Fruit fly (Drosophila melanogaster) whole organism, prepupa: Measurements from ENCODE around the gene IFT54.

Experiments used
- CG10631 ChIP-seq: fragments of 200-800 bp; sonication (Bioruptor generic); optimal IDR thresholded peaks from 2 replicates; lab custom pipeline; 2016; ENCODE audit warnings: missing biosample characterization, missing genetic modification characterization
- CG10669 ChIP-seq: fragments of 200-800 bp; sonication (Bioruptor generic); optimal IDR thresholded peaks from 3 replicates; lab custom pipeline; 2018; ENCODE audit warnings: missing biosample characterization, mild to moderate bottlenecking, missing genetic modification characterization, moderate library complexity
- CG11294 ChIP-seq: fragments of 200-800 bp; sonication (Bioruptor generic); IDR thresholded peaks from 2 replicates; pipeline ENCODE4 v1.3.6; 2022; ENCODE audit warnings: missing biosample characterization, missing genetic modification characterization
- CG11762 ChIP-seq: fragments of 200-800 bp; sonication (Bioruptor generic); optimal IDR thresholded peaks from 3 replicates; lab custom pipeline; 2016; ENCODE audit warnings: missing biosample characterization, missing genetic modification characterization; ENCODE audit not compliant: insufficient read depth
- CG11902 ChIP-seq: fragments of 200-800 bp; sonication (Bioruptor generic); optimal IDR thresholded peaks from 3 replicates; lab custom pipeline; 2016; ENCODE audit warnings: missing biosample characterization, missing genetic modification characterization
- CG15336 ChIP-seq: fragments of 200-800 bp; sonication (Bioruptor generic); IDR thresholded peaks from 2 replicates; pipeline ENCODE4 v1.3.6; 2022; ENCODE audit warnings: missing biosample characterization, missing genetic modification characterization
- CG1621 ChIP-seq: fragments of 200-800 bp; sonication (Bioruptor generic); optimal IDR thresholded peaks from 3 replicates; lab custom pipeline; 2018; ENCODE audit warnings: missing biosample characterization, mild to moderate bottlenecking, missing genetic modification characterization
- CG16779 ChIP-seq: fragments of 200-800 bp; sonication (Bioruptor generic); optimal IDR thresholded peaks from 3 replicates; lab custom pipeline; 2017; ENCODE audit warnings: missing biosample characterization, mild to moderate bottlenecking, missing genetic modification characterization
- CG3032 ChIP-seq: fragments of 200-800 bp; optimal IDR thresholded peaks from 2 replicates; lab custom pipeline; 2019; ENCODE audit warnings: missing biosample characterization, mild to moderate bottlenecking, missing genetic modification characterization, moderate library complexity
- CG31627 ChIP-seq: fragments of 200-800 bp; sonication (Bioruptor generic); optimal IDR thresholded peaks from 3 replicates; lab custom pipeline; 2016; ENCODE audit warnings: missing biosample characterization, missing genetic modification characterization
- CG34406 ChIP-seq: fragments of 200-800 bp; sonication (Bioruptor generic); optimal IDR thresholded peaks from 3 replicates; lab custom pipeline; 2016; ENCODE audit warnings: missing biosample characterization, missing genetic modification characterization
- CG3919 ChIP-seq: fragments of 200-800 bp; sonication (Bioruptor generic); optimal IDR thresholded peaks from 3 replicates; lab custom pipeline; 2016; ENCODE audit warnings: missing biosample characterization, missing genetic modification characterization
- CG4318 ChIP-seq: fragments of 200-800 bp; sonication (Bioruptor generic); optimal IDR thresholded peaks from 3 replicates; lab custom pipeline; 2017; ENCODE audit warnings: missing biosample characterization, mild to moderate bottlenecking, missing genetic modification characterization
- CG6163 ChIP-seq: fragments of 200-800 bp; sonication (Bioruptor generic); IDR thresholded peaks from 3 replicates; pipeline ENCODE4 v1.3.6; 2022; ENCODE audit warnings: missing biosample characterization, missing genetic modification characterization
- CG6276 ChIP-seq: fragments of 200-800 bp; sonication (Bioruptor generic); optimal IDR thresholded peaks from 2 replicates; lab custom pipeline; 2017; ENCODE audit warnings: missing biosample characterization, mild to moderate bottlenecking, missing genetic modification characterization
- CG6792 ChIP-seq: fragments of 200-800 bp; sonication (Bioruptor generic); optimal IDR thresholded peaks from 3 replicates; lab custom pipeline; 2016; ENCODE audit warnings: missing biosample characterization, missing genetic modification characterization
- CG6808 ChIP-seq: fragments of 200-800 bp; sonication (Bioruptor generic); optimal IDR thresholded peaks from 3 replicates; lab custom pipeline; 2017; ENCODE audit warnings: missing biosample characterization, missing genetic modification characterization, mild to moderate bottlenecking, moderate library complexity, missing genetic modification reagents
- CG6854 ChIP-seq: fragments of 200-800 bp; sonication (Bioruptor generic); optimal IDR thresholded peaks from 2 replicates; lab custom pipeline; 2017; ENCODE audit warnings: missing biosample characterization, mild to moderate bottlenecking, missing genetic modification characterization
- CG8119 ChIP-seq: fragments of 200-800 bp; sonication (Bioruptor generic); IDR thresholded peaks from 3 replicates; pipeline ENCODE4 v1.3.6; 2022; ENCODE audit warnings: missing biosample characterization, missing genetic modification characterization
- CG8319 ChIP-seq: fragments of 200-800 bp; sonication (Bioruptor generic); optimal IDR thresholded peaks from 3 replicates; lab custom pipeline; 2016; ENCODE audit warnings: missing biosample characterization, missing genetic modification characterization
- CG8632 ChIP-seq: fragments of 200-800 bp; sonication (Bioruptor generic); optimal IDR thresholded peaks from 3 replicates; lab custom pipeline; 2016; ENCODE audit warnings: missing biosample characterization, missing genetic modification characterization
- CG9139 ChIP-seq: fragments of 200-800 bp; sonication (Bioruptor generic); optimal IDR thresholded peaks from 3 replicates; lab custom pipeline; 2017; ENCODE audit warnings: missing biosample characterization, mild to moderate bottlenecking, missing genetic modification characterization
- Eip75B ChIP-seq: fragments of 200-800 bp; sonication (Bioruptor generic); optimal IDR thresholded peaks from 3 replicates; lab custom pipeline; 2016; ENCODE audit warnings: missing biosample characterization, missing genetic modification characterization
- Eip78C ChIP-seq: fragments of 200-800 bp; sonication (Bioruptor generic); peaks from one replicate; lab custom pipeline; 2016; ENCODE audit warnings: missing biosample characterization, missing genetic modification characterization
- Eip93F ChIP-seq: fragments of 200-800 bp; sonication (Bioruptor generic); optimal IDR thresholded peaks from 2 replicates; lab custom pipeline; 2016; ENCODE audit warnings: missing biosample characterization, mild to moderate bottlenecking, missing genetic modification characterization
- Ets96B ChIP-seq: fragments of 200-800 bp; optimal IDR thresholded peaks from 2 replicates; lab custom pipeline; 2019; ENCODE audit warnings: missing biosample characterization, mild to moderate bottlenecking, missing genetic modification characterization, moderate library complexity
- Gug ChIP-seq: fragments of 200-800 bp; sonication (Bioruptor generic); IDR thresholded peaks from 2 replicates; pipeline ENCODE4 v1.3.6; 2022; ENCODE audit warnings: missing biosample characterization, missing genetic modification characterization
- Hr38 ChIP-seq: sonication (Bioruptor generic); optimal IDR thresholded peaks from 2 replicates; lab custom pipeline; 2016; ENCODE audit warnings: missing biosample characterization, missing genetic modification characterization
- Hr39 ChIP-seq: fragments of 200-800 bp; sonication (Bioruptor generic); optimal IDR thresholded peaks from 2 replicates; lab custom pipeline; 2016; ENCODE audit warnings: missing biosample characterization, missing genetic modification characterization
- Hr4 ChIP-seq: fragments of 200-800 bp; sonication (Bioruptor generic); optimal IDR thresholded peaks from 3 replicates; lab custom pipeline; 2016; ENCODE audit warnings: missing biosample characterization, missing genetic modification characterization
- Met ChIP-seq: fragments of 200-800 bp; sonication (Bioruptor generic); optimal IDR thresholded peaks from 3 replicates; lab custom pipeline; 2016; ENCODE audit warnings: missing biosample characterization, missing genetic modification characterization
- OdsH ChIP-seq: fragments of 200-800 bp; sonication (Bioruptor generic); optimal IDR thresholded peaks from 3 replicates; lab custom pipeline; 2016; ENCODE audit warnings: missing biosample characterization, missing genetic modification characterization
- Smox ChIP-seq: fragments of 200-800 bp; sonication (Bioruptor generic); optimal IDR thresholded peaks from 3 replicates; lab custom pipeline; 2016; ENCODE audit warnings: missing biosample characterization, missing genetic modification characterization
- Sox102F ChIP-seq: fragments of 200-800 bp; sonication (Bioruptor generic); optimal IDR thresholded peaks from 2 replicates; lab custom pipeline; 2016; ENCODE audit warnings: missing biosample characterization, mild to moderate bottlenecking, missing genetic modification characterization
- Sox15 ChIP-seq: fragments of 200-800 bp; sonication (Bioruptor generic); optimal IDR thresholded peaks from 3 replicates; lab custom pipeline; 2016; ENCODE audit warnings: missing biosample characterization, missing genetic modification characterization
- achi ChIP-seq: fragments of 200-800 bp; sonication (Bioruptor generic); optimal IDR thresholded peaks from 3 replicates; lab custom pipeline; 2016; ENCODE audit warnings: missing biosample characterization, missing genetic modification characterization
- acj6 ChIP-seq: fragments of 200-800 bp; sonication (Bioruptor generic); optimal IDR thresholded peaks from 3 replicates; lab custom pipeline; 2016; ENCODE audit warnings: missing biosample characterization, missing genetic modification characterization
- cyc ChIP-seq: fragments of 200-800 bp; sonication (Bioruptor generic); optimal IDR thresholded peaks from 3 replicates; lab custom pipeline; 2016; ENCODE audit warnings: missing biosample characterization, missing genetic modification characterization
- dac ChIP-seq: fragments of 200-800 bp; sonication (Bioruptor generic); optimal IDR thresholded peaks from 2 replicates; lab custom pipeline; 2017; ENCODE audit warnings: missing biosample characterization, mild to moderate bottlenecking, missing genetic modification characterization
- dsx ChIP-seq: fragments of 200-800 bp; optimal IDR thresholded peaks from 3 replicates; lab custom pipeline; 2019; ENCODE audit warnings: missing biosample characterization, mild to moderate bottlenecking, missing genetic modification characterization, moderate library complexity; ENCODE audit not compliant: poor library complexity, severe bottlenecking
- eg ChIP-seq: fragments of 200-800 bp; sonication (Bioruptor generic); IDR thresholded peaks from 3 replicates; pipeline ENCODE4 v1.3.6; 2022; ENCODE audit warnings: missing biosample characterization, missing genetic modification characterization
- esn ChIP-seq: fragments of 200-800 bp; sonication (Bioruptor generic); optimal IDR thresholded peaks from 2 replicates; lab custom pipeline; 2016; ENCODE audit warnings: missing biosample characterization, mild to moderate bottlenecking, missing genetic modification characterization, moderate library complexity
- fd85E ChIP-seq: fragments of 200-800 bp; sonication (Bioruptor generic); optimal IDR thresholded peaks from 3 replicates; lab custom pipeline; 2016; ENCODE audit warnings: missing biosample characterization, missing genetic modification characterization
- fkh ChIP-seq: fragments of 200-800 bp; sonication (Bioruptor generic); optimal IDR thresholded peaks from 3 replicates; lab custom pipeline; 2017; ENCODE audit warnings: missing biosample characterization, mild to moderate bottlenecking, missing genetic modification characterization, moderate library complexity
- lz ChIP-seq: fragments of 200-800 bp; sonication (Bioruptor generic); optimal IDR thresholded peaks from 3 replicates; lab custom pipeline; 2016; ENCODE audit warnings: missing biosample characterization, missing genetic modification characterization
- net ChIP-seq: fragments of 200-800 bp; sonication (Bioruptor generic); optimal IDR thresholded peaks from 3 replicates; lab custom pipeline; 2016; ENCODE audit warnings: missing biosample characterization, missing genetic modification characterization
- pdm3 ChIP-seq: fragments of 200-800 bp; sonication (Bioruptor generic); optimal IDR thresholded peaks from 3 replicates; lab custom pipeline; 2016; ENCODE audit warnings: missing biosample characterization, missing genetic modification characterization
- salr ChIP-seq, 2 experiments: fragments of 200-800 bp; sonication (Bioruptor generic); optimal IDR thresholded peaks; 3 replicates each; lab custom pipeline; 2016 to 2018; ENCODE audit warnings: missing biosample characterization in 2 of 2, missing genetic modification characterization in 2 of 2, mild to moderate bottlenecking in 1 of 2
- spab ChIP-seq: fragments of 200-800 bp; sonication (Bioruptor generic); optimal IDR thresholded peaks from 2 replicates; lab custom pipeline; 2017; ENCODE audit warnings: missing biosample characterization, mild to moderate bottlenecking, missing genetic modification characterization, missing genetic modification reagents
- ss ChIP-seq, 2 experiments: fragments of 200-800 bp; sonication (Bioruptor generic); optimal IDR thresholded peaks; 2 replicates in 1 of 2; 3 replicates in 1 of 2; lab custom pipeline; 2017 to 2018; ENCODE audit warnings: mild to moderate bottlenecking in 2 of 2, missing biosample characterization in 2 of 2, missing genetic modification characterization in 2 of 2, moderate library complexity in 1 of 2
- topi ChIP-seq: fragments of 200-800 bp; sonication (Bioruptor generic); optimal IDR thresholded peaks from 3 replicates; lab custom pipeline; 2016; ENCODE audit warnings: missing biosample characterization, missing genetic modification characterization
- vri ChIP-seq: fragments of 200-800 bp; sonication (Bioruptor generic); optimal IDR thresholded peaks from 3 replicates; lab custom pipeline; 2016; ENCODE audit warnings: missing biosample characterization, mild to moderate bottlenecking, missing genetic modification characterization

IFT54 gene

dm6 chr3R:14353733-14354152, 51.5 kb downstream of the IFT54 start:
- peak; percentile 79 for TF ChIP-seq Sox15 (GFP tag; lab: Kevin White, UChicago)
- peak; percentile 91 for TF ChIP-seq CG3919
- TF ChIP-seq CG11294 (GFP tag; lab: Robert Waterston, UW): peak; percentile 60; the same call in 1 of the 2 replicates
- TF ChIP-seq CG6276 (GFP tag; lab: Kevin White, UChicago): peak; percentile 87
- TF ChIP-seq vri (GFP tag; lab: Kevin White, UChicago): peak; percentile 28
- TF ChIP-seq salr (GFP tag; optimal IDR thresholded peaks at IDR 0.05; lab: Kevin White, UChicago): peak; percentile 52 to 73
- TF ChIP-seq CG10631 (GFP tag; lab: Kevin White, UChicago): peak; percentile 88
- peak; percentile 77 for TF ChIP-seq lz (GFP tag; lab: Kevin White, UChicago)
- peak; percentile 84 for TF ChIP-seq CG9139 (GFP tag; lab: Kevin White, UChicago)
- TF ChIP-seq CG4318 (GFP tag; lab: Kevin White, UChicago): peak; percentile 80
- TF ChIP-seq eg (GFP tag; lab: Robert Waterston, UW): peak; percentile 84
- peak; percentile 73 for TF ChIP-seq Ets96B (tag; lab: Kevin White, UChicago)
- peak; percentile 91 for TF ChIP-seq CG6808 (GFP tag; lab: Kevin White, UChicago)
- TF ChIP-seq esn (GFP tag; lab: Kevin White, UChicago): peak; percentile 83
- TF ChIP-seq cyc (GFP tag; lab: Kevin White, UChicago): peak; percentile 83
- peak; percentile 89 for TF ChIP-seq CG34406 (GFP tag; lab: Kevin White, UChicago)
- peak; percentile 87 for TF ChIP-seq achi (GFP tag; lab: Kevin White, UChicago)
- TF ChIP-seq CG8632 (GFP tag; lab: Kevin White, UChicago): peak; percentile 88
- peak; percentile 90 for TF ChIP-seq Eip78C (GFP tag; lab: Kevin White, UChicago)
- TF ChIP-seq Met (GFP tag; lab: Kevin White, UChicago): peak; percentile 73
- TF ChIP-seq CG6792 (GFP tag; lab: Kevin White, UChicago): peak; percentile 90
- peak; percentile 80 for TF ChIP-seq net (GFP tag; lab: Kevin White, UChicago)
- TF ChIP-seq OdsH (GFP tag; lab: Kevin White, UChicago): peak; percentile 89
- TF ChIP-seq CG15336 (GFP tag; lab: Robert Waterston, UW): peak; percentile 89
- TF ChIP-seq Hr4 (GFP tag; lab: Kevin White, UChicago): peak; percentile 71
- peak; percentile 61 for TF ChIP-seq Sox102F (GFP tag; lab: Kevin White, UChicago)
- TF ChIP-seq fd85E: peak; percentile 72
- TF ChIP-seq CG11902 (GFP tag; lab: Kevin White, UChicago): peak; percentile 81
- TF ChIP-seq spab (GFP tag; lab: Kevin White, UChicago): peak; percentile 92
- TF ChIP-seq dsx: peak; percentile 82
- peak; percentile 88 for TF ChIP-seq CG6854
- peak; percentile 77 for TF ChIP-seq dac (GFP tag; lab: Kevin White, UChicago)
- TF ChIP-seq fkh (GFP tag; lab: Kevin White, UChicago): no peak
- peak; percentile 69 to 90 for TF ChIP-seq ss (GFP tag; optimal IDR thresholded peaks at IDR 0.05; lab: Kevin White, UChicago)
- peak; percentile 75 for TF ChIP-seq Eip75B (GFP tag; lab: Kevin White, UChicago)
- peak; percentile 73 for TF ChIP-seq CG1621 (tag; lab: Kevin White, UChicago)
- TF ChIP-seq Gug (GFP tag; lab: Robert Waterston, UW): peak; percentile 83
- peak; percentile 84 for TF ChIP-seq CG8319 (GFP tag; lab: Kevin White, UChicago)
- TF ChIP-seq CG31627 (GFP tag; lab: Kevin White, UChicago): peak; percentile 64
- TF ChIP-seq acj6 (GFP tag; lab: Kevin White, UChicago): peak; percentile 88
- peak; percentile 85 for TF ChIP-seq CG11762 (GFP tag; lab: Kevin White, UChicago)
- peak; percentile 56 for TF ChIP-seq pdm3 (GFP tag; lab: Kevin White, UChicago)
- TF ChIP-seq Hr39 (GFP tag; lab: Kevin White, UChicago): peak; percentile 52
- TF ChIP-seq Smox: peak; percentile 66
- peak; percentile 77 for TF ChIP-seq topi
- peak; percentile 95 for TF ChIP-seq CG3032 (tag; lab: Kevin White, UChicago)
- peak; percentile 79 for TF ChIP-seq CG16779 (tag; lab: Kevin White, UChicago)
- no peak for TF ChIP-seq Eip93F (GFP tag; lab: Kevin White, UChicago)
- peak; percentile 89 for TF ChIP-seq CG8119 (GFP tag; lab: Robert Waterston, UW)
- peak; percentile 92 for TF ChIP-seq CG10669
- TF ChIP-seq CG6163 (GFP tag; lab: Robert Waterston, UW): peak; percentile 81
- no peak for TF ChIP-seq Hr38 (GFP tag; lab: Kevin White, UChicago)
